Fruit fly (Drosophila melanogaster): Measurements from ENCODE around the gene yellow-c.

Gene yellow-c

DNA sequence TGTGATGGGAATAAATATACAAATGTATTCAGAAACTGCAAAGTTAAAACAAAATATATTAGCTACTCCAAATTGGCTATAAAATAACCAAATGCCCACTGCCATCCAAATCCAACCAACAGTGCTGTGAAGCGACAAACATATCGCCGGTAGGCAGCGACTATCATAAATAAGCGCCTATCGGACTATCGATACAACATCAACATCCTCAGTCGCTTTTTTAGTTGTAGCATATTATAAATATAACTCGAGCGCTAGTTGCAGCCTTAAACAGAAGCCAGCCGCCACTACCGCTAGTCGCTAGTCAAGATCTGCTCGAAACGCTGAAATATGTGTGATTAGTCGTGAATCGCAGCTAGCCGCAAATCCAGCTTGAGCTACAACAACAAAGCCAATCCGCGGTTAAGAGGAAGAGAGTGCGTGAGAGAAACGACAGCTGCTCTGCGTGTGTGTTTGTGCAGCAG is 4.1 kb downstream of the yellow-c start (continued):
- TF ChIP-seq CG17186 (GFP tag; optimal IDR thresholded peaks at IDR 0.05): no peak
- TF ChIP-seq lola (GFP tag; optimal IDR thresholded peaks at IDR 0.05): no peak
- TF ChIP-seq ro (GFP tag; IDR thresholded peaks at IDR 0.05): no peak
- no peak for TF ChIP-seq tio (GFP tag; optimal IDR thresholded peaks at IDR 0.05)
- TF ChIP-seq CG9817 (tag; optimal IDR thresholded peaks at IDR 0.05): peak; percentile 61
- peak; percentile 24 for TF ChIP-seq dmrt11E (tag; optimal IDR thresholded peaks at IDR 0.05)
- peak; percentile 34 for TF ChIP-seq CG9609 (GFP tag; optimal IDR thresholded peaks at IDR 0.05)
- no peak for TF ChIP-seq Ssrp (tag; optimal IDR thresholded peaks at IDR 0.05)
- no peak for TF ChIP-seq CG8089 (GFP tag; optimal IDR thresholded peaks at IDR 0.05)
- no peak for TF ChIP-seq Pdp1 (GFP tag; optimal IDR thresholded peaks at IDR 0.05)
- no peak for TF ChIP-seq Lim3 (GFP tag; IDR thresholded peaks at IDR 0.05)
- no peak for TF ChIP-seq CG14441 (GFP tag; IDR thresholded peaks at IDR 0.05)
- no peak for TF ChIP-seq yki (optimal IDR thresholded peaks at IDR 0.05)
- TF ChIP-seq CG18011 (GFP tag; optimal IDR thresholded peaks at IDR 0.05): no peak
- peak; percentile 45; the same call in 1 of the 2 replicates for TF ChIP-seq CG11247 (GFP tag; IDR thresholded peaks at IDR 0.05)
- no peak for TF ChIP-seq CG7928 (GFP tag; optimal IDR thresholded peaks at IDR 0.05)
- peak; percentile 39 for TF ChIP-seq CG33213 (GFP tag; optimal IDR thresholded peaks at IDR 0.05)
- TF ChIP-seq cwo (GFP tag; optimal IDR thresholded peaks at IDR 0.05): no peak
- TF ChIP-seq Poxn (GFP tag; IDR thresholded peaks at IDR 0.05): no peak
- TF ChIP-seq pros (GFP tag; optimal IDR thresholded peaks at IDR 0.05): no peak
- no peak for TF ChIP-seq ERR (GFP tag; optimal IDR thresholded peaks at IDR 0.05)
- TF ChIP-seq CG16815 (GFP tag; optimal IDR thresholded peaks at IDR 0.05): no peak
- no peak for TF ChIP-seq dm (GFP tag; optimal IDR thresholded peaks at IDR 0.05)
- TF ChIP-seq hb (GFP tag; IDR thresholded peaks at IDR 0.05; ENCODE audit: partially characterized antibody): peak; percentile 86
- no peak for TF ChIP-seq CG10431 (GFP tag; optimal IDR thresholded peaks at IDR 0.05)
- TF ChIP-seq MTF-1 (GFP tag; optimal IDR thresholded peaks at IDR 0.05; ENCODE audit: borderline replicate concordance): no peak
- TF ChIP-seq CG14667 (GFP tag; IDR thresholded peaks at IDR 0.05): no peak
- no peak for TF ChIP-seq wor (GFP tag; IDR thresholded peaks at IDR 0.05)
- TF ChIP-seq Asciz (GFP tag; optimal IDR thresholded peaks at IDR 0.05): no peak
- no peak for TF ChIP-seq jing (GFP tag; optimal IDR thresholded peaks at IDR 0.05)
- TF ChIP-seq CG8765 (GFP tag; IDR thresholded peaks at IDR 0.05): peak; percentile 41; the same call in 1 of the 2 replicates
- TF ChIP-seq Dip2 (GFP tag; IDR thresholded peaks at IDR 0.05): no peak
- no peak for TF ChIP-seq ap (GFP tag; IDR thresholded peaks at IDR 0.05)
- no peak for TF ChIP-seq Spps (tag; optimal IDR thresholded peaks at IDR 0.05)
- peak; percentile 36 for TF ChIP-seq CG4617 (GFP tag; optimal IDR thresholded peaks at IDR 0.05; ENCODE audit: borderline replicate concordance)
- TF ChIP-seq az2 (GFP tag; optimal IDR thresholded peaks at IDR 0.05): no peak
- peak; percentile 60 for TF ChIP-seq CG2120 (GFP tag; optimal IDR thresholded peaks at IDR 0.05)
- TF ChIP-seq zfh1 (GFP tag; IDR thresholded peaks at IDR 0.05): no peak
- no peak for TF ChIP-seq CG10979 (tag; optimal IDR thresholded peaks at IDR 0.05)
- no peak for TF ChIP-seq CG9797 (GFP tag; optimal IDR thresholded peaks at IDR 0.05)
- TF ChIP-seq croc (GFP tag; conservative IDR thresholded peaks at IDR 0.05): no peak
- no peak for TF ChIP-seq sqz (GFP tag; optimal IDR thresholded peaks at IDR 0.05)
- TF ChIP-seq sug (tag; optimal IDR thresholded peaks at IDR 0.05): no peak
- TF ChIP-seq CG8359 (GFP tag; optimal IDR thresholded peaks at IDR 0.05; ENCODE audit: borderline replicate concordance): no peak
- TF ChIP-seq CG6254 (GFP tag; optimal IDR thresholded peaks at IDR 0.05): no peak
- no peak for TF ChIP-seq CG3163 (GFP tag; optimal IDR thresholded peaks at IDR 0.05)
- TF ChIP-seq grau (tag; optimal IDR thresholded peaks at IDR 0.05): no peak
- no peak for TF ChIP-seq tll (GFP tag; optimal IDR thresholded peaks at IDR 0.05)
- TF ChIP-seq CG4820 (GFP tag; optimal IDR thresholded peaks at IDR 0.05): no peak
- TF ChIP-seq Fer1 (GFP tag; optimal IDR thresholded peaks at IDR 0.05): no peak
- no peak for TF ChIP-seq Jarid2 (GFP tag; optimal IDR thresholded peaks at IDR 0.05)

Data from whole organism, embryonic.